Worm (Caenorhabditis elegans) whole organism, L4 larva: Measurements from ENCODE around the gene nhr-101.

Source experiments
- F10B5.3 ChIP-seq: sonication (generic microtip); optimal IDR thresholded peaks from 2 replicates; lab custom pipeline; 2016; ENCODE audit warnings: mild to moderate bottlenecking, missing genetic modification characterization, missing compliant biosample characterization
- R02D3.7 ChIP-seq: fragments of 150-350 bp; sonication (generic microtip); optimal IDR thresholded peaks from 3 replicates; lab custom pipeline; 2014; ENCODE audit warnings: missing biosample characterization, missing genetic modification characterization
- ama-1 ChIP-seq: fragments of 150-350 bp; optimal IDR thresholded peaks from 2 replicates; lab custom pipeline; 2014; ENCODE audit warnings: inconsistent platforms, mixed read lengths
- ceh-32 ChIP-seq: sonication (generic microtip); optimal IDR thresholded peaks from 2 replicates; lab custom pipeline; 2016; ENCODE audit warnings: mild to moderate bottlenecking, missing genetic modification characterization, missing compliant biosample characterization; ENCODE audit not compliant: poor library complexity
- ceh-82 ChIP-seq: sonication (generic microtip); optimal IDR thresholded peaks from 2 replicates; lab custom pipeline; 2017; ENCODE audit warnings: missing biosample characterization, missing genetic modification characterization
- dmd-9 ChIP-seq: fragments of 200-800 bp; sonication (Bioruptor generic); IDR thresholded peaks from 2 replicates; pipeline ENCODE4 v1.3.6; 2022; ENCODE audit warnings: missing genetic modification reagents, missing genetic modification characterization, missing compliant biosample characterization
- hlh-30 ChIP-seq: sonication (generic microtip); optimal IDR thresholded peaks from 2 replicates; lab custom pipeline; 2017; ENCODE audit warnings: antibody characterized with exemption, mild to moderate bottlenecking, missing genetic modification characterization, missing compliant biosample characterization; ENCODE audit not compliant: insufficient read depth
- madf-9 ChIP-seq: fragments of 200-800 bp; sonication (Bioruptor generic); conservative IDR thresholded peaks from 2 replicates; pipeline ENCODE4 v1.3.6; 2022; ENCODE audit warnings: missing genetic modification reagents, missing genetic modification characterization, missing compliant biosample characterization
- mep-1 ChIP-seq: fragments of 150-350 bp; sonication (generic microtip); optimal IDR thresholded peaks from 3 replicates; lab custom pipeline; 2014; ENCODE audit warnings: missing biosample characterization, missing genetic modification characterization
- nhr-10 ChIP-seq: fragments of 150-350 bp; optimal IDR thresholded peaks from 2 replicates; lab custom pipeline; 2014; ENCODE audit warnings: missing biosample characterization, missing genetic modification characterization
- pqm-1 ChIP-seq: sonication (generic microtip); optimal IDR thresholded peaks from 2 replicates; lab custom pipeline; 2017; ENCODE audit warnings: missing biosample characterization, missing genetic modification characterization
- snpc-1.2 ChIP-seq: fragments of 200-800 bp; sonication (Bioruptor generic); IDR thresholded peaks from 2 replicates; pipeline ENCODE4 v1.3.6; 2022; ENCODE audit warnings: missing genetic modification reagents, missing genetic modification characterization, missing compliant biosample characterization
- tag-97 ChIP-seq: fragments of 200-800 bp; sonication (Bioruptor generic); IDR thresholded peaks from 2 replicates; pipeline ENCODE4 v1.3.6; 2022; ENCODE audit warnings: missing genetic modification characterization, missing compliant biosample characterization
- unc-62 ChIP-seq, 3 experiments: fragments of 150-350 bp in 1 of 3; sonication (generic microtip); optimal IDR thresholded peaks in 2 of 3; peaks in 1 of 3; 1 replicate in 1 of 3; 2 replicates in 2 of 3; lab custom pipeline; 2014 to 2017; ENCODE audit warnings: missing biosample characterization in 3 of 3, missing genetic modification characterization in 3 of 3, missing genetic modification reagents in 3 of 3, missing genotype in 1 of 3

ce11 chrV:11593427-11593826, 23.2 kb downstream of the nhr-101 start, which contains the start of gene srx-80:
- no peak for TF ChIP-seq F10B5.3 (tag; lab: Kevin White, UChicago)
- no peak for TF ChIP-seq dmd-9
- no peak for TF ChIP-seq tag-97 (GFP tag; lab: Robert Waterston, UW)
- TF ChIP-seq ama-1 (lab: Kevin White, UChicago) = no peak
- no peak for TF ChIP-seq snpc-1.2 (GFP tag; lab: Robert Waterston, UW)
- TF ChIP-seq ceh-32 (tag; lab: Kevin White, UChicago) = no peak
- TF ChIP-seq pqm-1 (tag; lab: Kevin White, UChicago) = no peak
- no peak for TF ChIP-seq nhr-10 (tag; lab: Kevin White, UChicago)
- TF ChIP-seq ceh-82 (tag; lab: Kevin White, UChicago) = no peak
- TF ChIP-seq madf-9 = no peak
- no peak for TF ChIP-seq hlh-30
- no peak for TF ChIP-seq unc-62 (GFP tag; optimal IDR thresholded peaks at IDR 0.05 in 1 of 2; lab: Kevin White, UChicago)
- TF ChIP-seq unc-62 (tag; optimal IDR thresholded peaks at IDR 0.05; lab: Kevin White, UChicago) = no peak
- no peak for TF ChIP-seq R02D3.7
- no peak for TF ChIP-seq mep-1 (tag; lab: Kevin White, UChicago)
